Fruit fly (Drosophila melanogaster): ENCODE data around the gene CG3769.

Gene CG3769

DNA sequence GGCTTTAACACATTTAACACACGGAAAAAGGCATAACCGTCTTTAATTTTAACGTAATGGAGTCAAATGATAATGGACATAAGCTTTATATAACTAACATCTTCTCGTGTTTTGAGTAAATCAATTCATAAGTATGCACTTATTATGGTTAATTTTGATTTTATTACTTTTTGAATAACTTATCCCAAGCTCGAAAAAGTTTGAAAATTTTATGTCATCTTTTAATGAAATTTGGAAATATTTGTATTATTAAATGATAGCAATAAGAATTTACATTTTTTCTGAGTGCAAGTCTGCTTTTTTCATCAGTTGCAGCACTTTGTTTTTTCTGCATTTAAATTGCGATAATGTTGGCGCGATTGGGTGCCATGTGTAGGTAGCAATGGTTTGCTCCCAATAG lies 12.6 kb downstream of the CG3769 start (continued):
- TF ChIP-seq CG9932 (GFP tag; IDR thresholded peaks at IDR 0.05) (no peak), CG8944 (GFP tag; optimal IDR thresholded peaks at IDR 0.05) (no peak), CG34376 (GFP tag; optimal IDR thresholded peaks at IDR 0.05) (no peak), HLHmδ (GFP tag; optimal IDR thresholded peaks at IDR 0.05) (no peak), ato (GFP tag; IDR thresholded peaks at IDR 0.05; ENCODE audit: partially characterized antibody) (no peak), hb (GFP tag; IDR thresholded peaks at IDR 0.05; ENCODE audit: partially characterized antibody) (no peak), kay (GFP tag; optimal IDR thresholded peaks at IDR 0.05) (no peak), CG11093 (GFP tag; IDR thresholded peaks at IDR 0.05) (no peak), ERR (GFP tag; optimal IDR thresholded peaks at IDR 0.05) (no peak), vnd (GFP tag; IDR thresholded peaks at IDR 0.05; ENCODE audit: partially characterized antibody) (no peak), disco-r (GFP tag; optimal IDR thresholded peaks at IDR 0.05) (no peak), GATAe (GFP tag; conservative IDR thresholded peaks at IDR 0.05) (no peak), CG10274 (GFP tag; optimal IDR thresholded peaks at IDR 0.05) (no peak), E2f2 (GFP tag; IDR thresholded peaks at IDR 0.05) (peak; percentile 8; the same call in 1 of the 2 replicates), klu (GFP tag; IDR thresholded peaks at IDR 0.05) (no peak), CG33557 (GFP tag; optimal IDR thresholded peaks at IDR 0.05) (no peak), toy (GFP tag; IDR thresholded peaks at IDR 0.05) (no peak), fd3F (GFP tag; optimal IDR thresholded peaks at IDR 0.05) (no peak), slbo (GFP tag; IDR thresholded peaks at IDR 0.05) (no peak), run (tag; optimal IDR thresholded peaks at IDR 0.05) (no peak), CG11560 (tag; IDR thresholded peaks at IDR 0.05) (no peak), Nf-YA (GFP tag; IDR thresholded peaks at IDR 0.05) (no peak), chinmo (GFP tag; IDR thresholded peaks at IDR 0.05; ENCODE audit: partially characterized antibody) (no peak), fru (optimal IDR thresholded peaks at IDR 0.05) (no peak), CG14441 (GFP tag; IDR thresholded peaks at IDR 0.05) (0 out of 2 replicates have a peak, but pooled peaks have one; percentile 20), Nf-YB (GFP tag; optimal IDR thresholded peaks at IDR 0.05) (no peak), CG16815 (GFP tag; optimal IDR thresholded peaks at IDR 0.05) (no peak), grn (GFP tag; optimal IDR thresholded peaks at IDR 0.05) (no peak), sd (tag; optimal IDR thresholded peaks at IDR 0.05) (no peak), ranshi (GFP tag; IDR thresholded peaks at IDR 0.05) (no peak), CG12744 (GFP tag; optimal IDR thresholded peaks at IDR 0.05) (no peak), bigmax (GFP tag; optimal IDR thresholded peaks at IDR 0.05) (no peak), eve (GFP tag; optimal IDR thresholded peaks at IDR 0.05) (no peak), CG10147 (GFP tag; optimal IDR thresholded peaks at IDR 0.05) (no peak), CG1529 (GFP tag; optimal IDR thresholded peaks at IDR 0.05) (no peak), E2f1 (GFP tag; IDR thresholded peaks at IDR 0.05) (no peak), kah (GFP tag; optimal IDR thresholded peaks at IDR 0.05) (no peak)

DNA sequence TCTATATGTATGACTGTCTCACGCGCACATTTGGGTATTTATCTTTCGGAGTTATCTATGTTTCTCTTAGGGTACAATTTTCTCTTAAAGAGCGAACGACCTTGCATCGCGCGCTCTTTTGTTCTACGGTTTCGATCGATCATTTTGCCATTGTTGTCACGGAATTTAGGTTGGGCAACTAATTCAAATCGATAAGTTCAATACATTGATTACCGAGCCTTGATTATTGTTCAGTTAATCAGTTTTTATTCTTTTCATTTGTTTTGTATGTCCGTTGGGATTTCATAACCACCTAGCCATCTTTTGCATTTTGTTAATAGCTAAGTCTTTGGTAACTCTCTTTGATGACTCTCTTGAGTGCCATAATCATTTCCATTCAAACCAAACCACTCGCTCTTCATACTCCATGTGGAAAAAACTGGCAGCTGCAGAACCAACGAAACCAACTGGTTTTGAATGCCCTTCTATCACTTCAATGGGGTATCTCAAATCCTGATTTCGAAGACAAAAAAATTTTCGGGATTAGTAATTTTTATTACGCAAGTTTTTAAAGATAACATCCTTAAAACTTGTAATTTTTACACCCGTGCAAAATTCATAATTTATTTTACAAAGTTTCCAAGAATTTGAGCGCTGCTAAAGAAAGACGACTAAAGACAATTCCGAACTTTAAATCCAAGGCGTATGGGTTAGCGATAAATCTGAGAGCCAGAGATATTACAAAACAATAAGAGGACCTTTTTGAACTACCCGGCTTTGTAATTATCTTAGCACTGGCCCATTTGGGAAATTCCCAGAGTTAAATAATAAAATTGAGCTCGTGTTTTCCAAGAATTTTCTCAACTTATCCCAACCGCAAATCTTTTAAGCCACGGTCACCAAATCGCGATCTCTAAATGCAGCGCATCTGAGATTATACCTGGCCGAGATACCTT lies 13.4 kb downstream of the CG3769 start:
- no peak for TF ChIP-seq CG1233 (GFP tag; optimal IDR thresholded peaks at IDR 0.05)
- no peak for TF ChIP-seq CG7271 (tag; optimal IDR thresholded peaks at IDR 0.05)
- no peak for TF ChIP-seq Usf (GFP tag; optimal IDR thresholded peaks at IDR 0.05)
- TF ChIP-seq pros (GFP tag; optimal IDR thresholded peaks at IDR 0.05): peak; percentile 78
- TF ChIP-seq CG1792 (GFP tag; optimal IDR thresholded peaks at IDR 0.05): no peak
- peak; percentile 45 for TF ChIP-seq zfh2 (GFP tag; optimal IDR thresholded peaks at IDR 0.05)
- TF ChIP-seq ATbp (GFP tag; optimal IDR thresholded peaks at IDR 0.05): no peak
- TF ChIP-seq Side (GFP tag; optimal IDR thresholded peaks at IDR 0.05): peak; percentile 21
- TF ChIP-seq CG11456 (GFP tag; IDR thresholded peaks at IDR 0.05): peak; percentile 7; the same call in 1 of the 3 replicates
- peak; percentile 81 for TF ChIP-seq exex (tag; optimal IDR thresholded peaks at IDR 0.05)
- TF ChIP-seq NC2β (GFP tag; optimal IDR thresholded peaks at IDR 0.05): no peak
- no peak for TF ChIP-seq CG14965 (GFP tag; optimal IDR thresholded peaks at IDR 0.05; ENCODE audit: borderline replicate concordance)
- TF ChIP-seq Chrac-16 (GFP tag; optimal IDR thresholded peaks at IDR 0.05): no peak
- TF ChIP-seq CG3407 (GFP tag; optimal IDR thresholded peaks at IDR 0.05): no peak
- no peak for TF ChIP-seq TFAM (GFP tag; optimal IDR thresholded peaks at IDR 0.05)
- no peak for TF ChIP-seq kah (GFP tag; optimal IDR thresholded peaks at IDR 0.05)
